Worm (Caenorhabditis elegans) whole organism, L1 larva: ENCODE data around the gene F13H8.12.

Experiments
- C16A3.4 ChIP-seq: fragments of 150-350 bp; optimal IDR thresholded peaks from 2 replicates; lab custom pipeline; 2014; ENCODE audit warnings: missing biosample characterization, missing genetic modification characterization
- Y116A8C.19 ChIP-seq: sonication (generic microtip); optimal IDR thresholded peaks from 2 replicates; lab custom pipeline; 2016; ENCODE audit warnings: missing compliant biosample characterization, missing genetic modification characterization, borderline replicate concordance
- aha-1 ChIP-seq: fragments of 150-350 bp; optimal IDR thresholded peaks from 2 replicates; lab custom pipeline; 2014; ENCODE audit warnings: missing biosample characterization, missing genetic modification characterization
- alr-1 ChIP-seq: fragments of 200-800 bp; sonication (Bioruptor generic); optimal IDR thresholded peaks from 2 replicates; lab custom pipeline; 2018; ENCODE audit warnings: borderline replicate concordance, mild to moderate bottlenecking, missing genetic modification characterization, missing compliant biosample characterization
- ama-1 ChIP-seq: fragments of 150-350 bp; optimal IDR thresholded peaks from 2 replicates; lab custom pipeline; 2014
- blmp-1 ChIP-seq: fragments of 150-350 bp; optimal IDR thresholded peaks from 2 replicates; lab custom pipeline; 2014; ENCODE audit warnings: missing biosample characterization, missing genetic modification characterization
- ceh-63 ChIP-seq: fragments of 200-800 bp; sonication (Bioruptor generic); optimal IDR thresholded peaks from 2 replicates; lab custom pipeline; 2018; ENCODE audit warnings: mild to moderate bottlenecking, missing genetic modification characterization, missing compliant biosample characterization
- ceh-90 ChIP-seq: sonication (generic microtip); optimal IDR thresholded peaks from 2 replicates; lab custom pipeline; 2016; ENCODE audit warnings: missing genetic modification characterization, missing compliant biosample characterization
- ces-1 ChIP-seq: fragments of 150-350 bp; optimal IDR thresholded peaks from 2 replicates; lab custom pipeline; 2014; ENCODE audit warnings: missing biosample characterization, missing genetic modification reagents, missing genetic modification characterization
- efl-1 ChIP-seq, 4 experiments: fragments of 150-350 bp; optimal IDR thresholded peaks in 3 of 4; peaks in 1 of 4; 1 replicate in 1 of 4; 2 replicates in 3 of 4; lab custom pipeline; 2014; ENCODE audit warnings: missing biosample characterization in 2 of 4, missing genetic modification characterization in 2 of 4, missing genetic modification reagents in 2 of 4
- elt-2 ChIP-seq: sonication (generic microtip); optimal IDR thresholded peaks from 2 replicates; lab custom pipeline; 2016; ENCODE audit warnings: missing genetic modification characterization, mild to moderate bottlenecking, inconsistent platforms, missing compliant biosample characterization, missing genetic modification reagents
- elt-3 ChIP-seq, 6 experiments: fragments of 150-350 bp in 1 of 6; sonication (generic microtip); optimal IDR thresholded peaks; 2 replicates each; lab custom pipeline; 2017 to 2018; ENCODE audit warnings: missing biosample characterization in 6 of 6, missing genetic modification characterization in 6 of 6, inconsistent platforms in 1 of 6
- ets-5 ChIP-seq: fragments of 200-800 bp; sonication (Bioruptor generic); IDR thresholded peaks from 2 replicates; pipeline ENCODE4 v1.3.6; 2022; ENCODE audit warnings: missing genetic modification characterization, missing compliant biosample characterization
- fkh-10 ChIP-seq: sonication (generic microtip); optimal IDR thresholded peaks from 2 replicates; lab custom pipeline; 2017; ENCODE audit warnings: missing biosample characterization, missing genetic modification reagents, missing genetic modification characterization
- fkh-4 ChIP-seq: sonication (generic microtip); optimal IDR thresholded peaks from 2 replicates; lab custom pipeline; 2016; ENCODE audit warnings: missing compliant biosample characterization, missing genetic modification characterization, borderline replicate concordance
- fos-1 ChIP-seq: fragments of 150-350 bp; optimal IDR thresholded peaks from 2 replicates; lab custom pipeline; 2014; ENCODE audit warnings: missing biosample characterization, missing genetic modification characterization
- hlh-17 ChIP-seq: fragments of 200-800 bp; sonication (Bioruptor generic); optimal IDR thresholded peaks from 2 replicates; lab custom pipeline; 2018; ENCODE audit warnings: missing genetic modification characterization, mild to moderate bottlenecking, missing compliant biosample characterization, moderate library complexity, borderline replicate concordance
- irx-1 ChIP-seq: sonication (generic microtip); optimal IDR thresholded peaks from 2 replicates; lab custom pipeline; 2016; ENCODE audit warnings: missing genetic modification characterization, missing compliant biosample characterization
- isw-1 ChIP-seq: fragments of 200-800 bp; sonication (Bioruptor generic); IDR thresholded peaks from 2 replicates; pipeline ENCODE4 v1.3.6; 2022; ENCODE audit warnings: missing genetic modification characterization, missing compliant biosample characterization
- jun-1 ChIP-seq: fragments of 150-350 bp; optimal IDR thresholded peaks from 2 replicates; lab custom pipeline; 2014; ENCODE audit warnings: missing biosample characterization, missing genetic modification reagents, missing genetic modification characterization
- lin-14 ChIP-seq: fragments of 200-800 bp; sonication (Bioruptor generic); optimal IDR thresholded peaks from 2 replicates; lab custom pipeline; 2018; ENCODE audit warnings: mild to moderate bottlenecking, missing genetic modification characterization, moderate library complexity, missing compliant biosample characterization
- lin-35 ChIP-seq, 2 experiments: fragments of 150-350 bp; optimal IDR thresholded peaks; 2 replicates each; lab custom pipeline; 2014; ENCODE audit warnings: missing biosample characterization in 2 of 2, missing genetic modification characterization in 2 of 2, missing genetic modification reagents in 2 of 2
- lir-3 ChIP-seq: sonication (generic microtip); optimal IDR thresholded peaks from 2 replicates; lab custom pipeline; 2016; ENCODE audit warnings: mild to moderate bottlenecking, missing genetic modification characterization, moderate library complexity, missing compliant biosample characterization; ENCODE audit not compliant: poor library complexity
- lsy-2 ChIP-seq, 2 experiments: fragments of 150-350 bp; optimal IDR thresholded peaks; 2 replicates each; lab custom pipeline; 2014; ENCODE audit warnings: missing biosample characterization in 2 of 2, missing genetic modification characterization in 2 of 2
- mab-9 ChIP-seq: fragments of 200-800 bp; sonication (Bioruptor generic); IDR thresholded peaks from 2 replicates; pipeline ENCODE4 v1.3.6; 2022; ENCODE audit warnings: missing genetic modification reagents, missing genetic modification characterization, missing compliant biosample characterization
- mdl-1 ChIP-seq, 2 experiments: fragments of 150-350 bp; optimal IDR thresholded peaks; 2 replicates each; lab custom pipeline; 2014 to 2017; ENCODE audit warnings: missing biosample characterization in 2 of 2, missing genetic modification characterization in 2 of 2, inconsistent platforms in 1 of 2
- mef-2 ChIP-seq: fragments of 150-350 bp; optimal IDR thresholded peaks from 2 replicates; lab custom pipeline; 2014; ENCODE audit warnings: missing biosample characterization, missing genetic modification characterization
- mep-1 ChIP-seq: fragments of 150-350 bp; optimal IDR thresholded peaks from 2 replicates; lab custom pipeline; 2014; ENCODE audit warnings: missing biosample characterization, missing genetic modification characterization
- nhr-11 ChIP-seq: fragments of 150-350 bp; optimal IDR thresholded peaks from 2 replicates; lab custom pipeline; 2014; ENCODE audit warnings: missing biosample characterization, missing genetic modification characterization
- nhr-12 ChIP-seq: sonication (generic microtip); optimal IDR thresholded peaks from 2 replicates; lab custom pipeline; 2017; ENCODE audit warnings: missing biosample characterization, missing genetic modification characterization
- nhr-19 ChIP-seq: fragments of 200-800 bp; sonication (Bioruptor generic); conservative IDR thresholded peaks from 2 replicates; pipeline ENCODE4 v1.3.6; 2022; ENCODE audit warnings: missing genetic modification characterization, missing compliant biosample characterization
- nhr-20 ChIP-seq: sonication (generic microtip); optimal IDR thresholded peaks from 2 replicates; lab custom pipeline; 2016; ENCODE audit warnings: mild to moderate bottlenecking, missing genetic modification characterization, missing compliant biosample characterization
- nhr-28 ChIP-seq: fragments of 150-350 bp; optimal IDR thresholded peaks from 2 replicates; lab custom pipeline; 2014; ENCODE audit warnings: missing biosample characterization, missing genetic modification characterization
- nhr-47 ChIP-seq: sonication (generic microtip); optimal IDR thresholded peaks from 2 replicates; lab custom pipeline; 2016; ENCODE audit warnings: mild to moderate bottlenecking, missing genetic modification characterization, moderate library complexity, missing compliant biosample characterization
- nhr-71 ChIP-seq: sonication (generic microtip); optimal IDR thresholded peaks from 2 replicates; lab custom pipeline; 2016; ENCODE audit warnings: mild to moderate bottlenecking, missing genetic modification characterization, moderate library complexity, missing compliant biosample characterization
- nhr-76 ChIP-seq: sonication (generic microtip); optimal IDR thresholded peaks from 2 replicates; lab custom pipeline; 2017; ENCODE audit warnings: missing biosample characterization, missing genetic modification characterization
- nhr-84 ChIP-seq: sonication (generic microtip); optimal IDR thresholded peaks from 2 replicates; lab custom pipeline; 2017; ENCODE audit warnings: missing biosample characterization, missing genetic modification characterization
- pag-3 ChIP-seq: sonication (generic microtip); optimal IDR thresholded peaks from 2 replicates; lab custom pipeline; 2017; ENCODE audit warnings: missing genetic modification characterization, mild to moderate bottlenecking, missing compliant biosample characterization, antibody characterized with exemption, borderline replicate concordance; ENCODE audit not compliant: insufficient read depth
- pqm-1 ChIP-seq: sonication (generic microtip); optimal IDR thresholded peaks from 3 replicates; lab custom pipeline; 2017; ENCODE audit warnings: missing biosample characterization, missing genetic modification characterization
- rnt-1 ChIP-seq: sonication (generic microtip); optimal IDR thresholded peaks from 2 replicates; lab custom pipeline; 2016; ENCODE audit warnings: mild to moderate bottlenecking, missing genetic modification characterization, moderate library complexity, missing compliant biosample characterization
- snu-23 ChIP-seq: sonication (generic microtip); optimal IDR thresholded peaks from 2 replicates; lab custom pipeline; 2016; ENCODE audit warnings: missing genetic modification characterization, missing compliant biosample characterization
- sptf-1 ChIP-seq: fragments of 150-350 bp; optimal IDR thresholded peaks from 2 replicates; lab custom pipeline; 2014; ENCODE audit warnings: missing biosample characterization, missing genetic modification characterization
- sup-37 ChIP-seq: fragments of 200-800 bp; sonication (Bioruptor generic); optimal IDR thresholded peaks from 2 replicates; lab custom pipeline; 2018; ENCODE audit warnings: mild to moderate bottlenecking, missing genetic modification characterization, missing compliant biosample characterization
- swsn-7 ChIP-seq: sonication (generic microtip); optimal IDR thresholded peaks from 2 replicates; lab custom pipeline; 2016; ENCODE audit warnings: missing genetic modification characterization, missing compliant biosample characterization
- tbx-2 ChIP-seq: sonication (generic microtip); optimal IDR thresholded peaks from 2 replicates; lab custom pipeline; 2016; ENCODE audit warnings: missing genetic modification characterization, missing compliant biosample characterization
- tlp-1 ChIP-seq: fragments of 150-350 bp; optimal IDR thresholded peaks from 2 replicates; lab custom pipeline; 2014; ENCODE audit warnings: missing biosample characterization, missing genetic modification characterization
- unc-130 ChIP-seq: fragments of 150-350 bp; optimal IDR thresholded peaks from 2 replicates; lab custom pipeline; 2017; ENCODE audit warnings: missing biosample characterization, missing genetic modification characterization, inconsistent platforms
- unc-30 ChIP-seq: sonication (generic microtip); optimal IDR thresholded peaks from 2 replicates; lab custom pipeline; 2017; ENCODE audit warnings: missing biosample characterization, missing genetic modification characterization
- unc-98 ChIP-seq: fragments of 200-800 bp; sonication (Bioruptor generic); IDR thresholded peaks from 2 replicates; pipeline ENCODE4 v1.3.6; 2022; ENCODE audit warnings: missing genetic modification characterization, missing compliant biosample characterization
- xbp-1 ChIP-seq: sonication (generic microtip); optimal IDR thresholded peaks from 2 replicates; lab custom pipeline; 2016; ENCODE audit warnings: missing genetic modification characterization, missing compliant biosample characterization
- zag-1 ChIP-seq: fragments of 150-350 bp; optimal IDR thresholded peaks from 2 replicates; lab custom pipeline; 2014; ENCODE audit warnings: missing biosample characterization, missing genetic modification characterization
- ztf-11 ChIP-seq, 2 experiments: sonication (generic microtip); optimal IDR thresholded peaks; 2 replicates each; lab custom pipeline; 2016 to 2017; ENCODE audit warnings: missing genetic modification characterization in 2 of 2, missing biosample characterization in 1 of 2, missing compliant biosample characterization in 1 of 2
- ztf-4 ChIP-seq: fragments of 150-350 bp; optimal IDR thresholded peaks from 2 replicates; lab custom pipeline; 2014; ENCODE audit warnings: missing biosample characterization, missing genetic modification characterization

Gene F13H8.12

DNA sequence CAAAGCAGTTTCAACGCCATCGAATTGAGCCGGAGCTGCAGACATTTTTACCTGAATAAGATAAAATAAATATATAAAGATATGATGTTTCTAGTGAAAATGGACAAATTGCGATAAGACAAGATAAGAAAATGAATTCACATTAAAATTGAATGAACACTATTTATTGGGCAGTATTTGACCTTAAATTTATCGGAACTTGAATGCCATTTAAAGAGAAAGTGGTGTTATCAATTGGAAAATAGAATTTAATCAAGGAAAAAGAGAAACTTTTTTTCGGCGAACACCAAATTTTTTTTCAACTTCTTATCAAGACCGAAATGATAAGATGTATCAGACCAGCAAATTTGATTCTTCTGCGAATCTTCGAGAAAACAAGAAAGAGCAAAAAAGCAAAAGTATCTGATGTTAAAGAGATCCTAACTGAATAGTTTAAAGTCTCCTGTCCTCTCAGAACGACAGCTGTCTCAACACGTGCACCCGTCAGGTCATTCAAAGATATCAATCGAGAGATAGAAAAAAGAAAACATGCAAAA, 27.8 kb downstream of the F13H8.12 start, which contains the start of gene upb-1:
upb-1 (minus strand) TSS at position 51 of the 536 bp plus-strand sequence.
- TF ChIP-seq nhr-84 (tag; lab: Kevin White, UChicago) (no peak), zag-1 (tag; lab: Kevin White, UChicago) (no peak), nhr-28 (tag; lab: Kevin White, UChicago) (no peak), hlh-17 (no peak), lin-14 (GFP tag; lab: Kevin White, UChicago) (peak; percentile 72), pqm-1 (tag; lab: Kevin White, UChicago) (no peak), C16A3.4 (tag; lab: Kevin White, UChicago) (no peak), isw-1 (GFP tag; lab: Robert Waterston, UW) (no peak), unc-30 (tag; lab: Kevin White, UChicago) (no peak), nhr-71 (tag; lab: Kevin White, UChicago) (peak; percentile 82), nhr-20 (peak; percentile 52), lin-35 (GFP tag; optimal IDR thresholded peaks at IDR 0.05; lab: Kevin White, UChicago) (no peak), jun-1 (tag; lab: Kevin White, UChicago) (no peak), rnt-1 (tag; lab: Kevin White, UChicago) (peak; percentile 62), lir-3 (tag; lab: Kevin White, UChicago) (no peak), aha-1 (no peak), tlp-1 (tag; lab: Kevin White, UChicago) (no peak), pag-3 (tag; lab: Kevin White, UChicago) (no peak), snu-23 (GFP tag; lab: Kevin White, UChicago) (peak; percentile 55), mep-1 (tag; lab: Kevin White, UChicago) (peak; percentile 21), nhr-12 (tag; lab: Kevin White, UChicago) (no peak), ama-1 (no peak), ztf-11 (tag; optimal IDR thresholded peaks at IDR 0.05; lab: Kevin White, UChicago) (no peak), mab-9 (GFP tag; lab: Robert Waterston, UW) (no peak), elt-3 (tag; optimal IDR thresholded peaks at IDR 0.05; lab: Kevin White, UChicago) (no peak), blmp-1 (tag; lab: Kevin White, UChicago) (peak; percentile 52), mdl-1 (tag; optimal IDR thresholded peaks at IDR 0.05; lab: Kevin White, UChicago) (peak in 1 of 2 experiments; percentile 64), ets-5 (GFP tag; lab: Robert Waterston, UW) (no peak), elt-2 (peak; percentile 32), fos-1 (no peak), nhr-47 (tag; lab: Kevin White, UChicago) (peak; percentile 3), tbx-2 (tag; lab: Kevin White, UChicago) (no peak), ztf-4 (tag; lab: Kevin White, UChicago) (no peak), ceh-63 (GFP tag; lab: Kevin White, UChicago) (no peak), sptf-1 (no peak), fkh-10 (GFP tag; lab: Kevin White, UChicago) (no peak), nhr-19 (peak; percentile 64), alr-1 (no peak), xbp-1 (no peak), unc-130 (tag; lab: Kevin White, UChicago) (peak; percentile 39), efl-1 (optimal IDR thresholded peaks at IDR 0.05; lab: Kevin White, UChicago) (peak in 1 of 2 experiments; percentile 24), efl-1 (GFP tag; optimal IDR thresholded peaks at IDR 0.05 in 1 of 2; lab: Kevin White, UChicago) (no peak), sup-37 (GFP tag; lab: Kevin White, UChicago) (no peak), unc-98 (GFP tag; lab: Robert Waterston, UW) (no peak), ces-1 (GFP tag; lab: Kevin White, UChicago) (no peak), ceh-90 (no peak), mef-2 (no peak), fkh-4 (tag; lab: Kevin White, UChicago) (no peak), nhr-11 (tag; lab: Kevin White, UChicago) (no peak), Y116A8C.19 (tag; lab: Kevin White, UChicago) (no peak), irx-1 (no peak), swsn-7 (tag; lab: Kevin White, UChicago) (peak; percentile 7), lsy-2 (tag; optimal IDR thresholded peaks at IDR 0.05; lab: Kevin White, UChicago) (peak; percentile 42 to 67), nhr-76 (tag; lab: Kevin White, UChicago) (no peak)
